Fruit fly (Drosophila melanogaster): ENCODE results near the gene CG13606.

CG13606 gene

dm6 chr3R:24134580-24134979, 37.8 kb upstream of the CG13606 start, which contains the start of gene Sec10 (continued):
- no peak for TF ChIP-seq CG2129 (GFP tag; IDR thresholded peaks at IDR 0.05; ENCODE audit: partially characterized antibody)
- TF ChIP-seq CTCF (GFP tag; optimal IDR thresholded peaks at IDR 0.05), result peak; percentile 32
- TF ChIP-seq Scr (GFP tag; IDR thresholded peaks at IDR 0.05; ENCODE audit: partially characterized antibody), result no peak
- TF ChIP-seq dysf (GFP tag; IDR thresholded peaks at IDR 0.05), result no peak
- no peak for TF ChIP-seq bowl (GFP tag; IDR thresholded peaks at IDR 0.05)
- no peak for TF ChIP-seq CG10366 (GFP tag; IDR thresholded peaks at IDR 0.05)
- TF ChIP-seq CG7271 (tag; optimal IDR thresholded peaks at IDR 0.05), result peak; percentile 11
- no peak for TF ChIP-seq PHDP (tag; optimal IDR thresholded peaks at IDR 0.05)
- TF ChIP-seq CG4730 (GFP tag; IDR thresholded peaks at IDR 0.05), result no peak
- peak; percentile 3 for TF ChIP-seq CG7987 (GFP tag; optimal IDR thresholded peaks at IDR 0.05)
- TF ChIP-seq CG30403 (GFP tag; optimal IDR thresholded peaks at IDR 0.05), result no peak
- TF ChIP-seq CG4617 (GFP tag; optimal IDR thresholded peaks at IDR 0.05; ENCODE audit: borderline replicate concordance), result peak; percentile 43
- no peak for TF ChIP-seq emc (GFP tag; optimal IDR thresholded peaks at IDR 0.05)
- no peak for TF ChIP-seq CG8359 (GFP tag; optimal IDR thresholded peaks at IDR 0.05; ENCODE audit: borderline replicate concordance)
- no peak for TF ChIP-seq CG16813 (GFP tag; IDR thresholded peaks at IDR 0.05; ENCODE audit: partially characterized antibody)
- TF ChIP-seq ci (GFP tag; IDR thresholded peaks at IDR 0.05), result no peak; the same call in 2 of the 3 replicates
- peak; percentile 6 for TF ChIP-seq Nf-YB (GFP tag; optimal IDR thresholded peaks at IDR 0.05)
- no peak for TF ChIP-seq CoRest (tag; optimal IDR thresholded peaks at IDR 0.05)
- TF ChIP-seq CG11085 (GFP tag; IDR thresholded peaks at IDR 0.05), result no peak
- TF ChIP-seq Ravus (GFP tag; IDR thresholded peaks at IDR 0.05), result no peak
- TF ChIP-seq seq (GFP tag; IDR thresholded peaks at IDR 0.05), result no peak
- peak; percentile 55 for TF ChIP-seq lbe (GFP tag; optimal IDR thresholded peaks at IDR 0.05)
- TF ChIP-seq jing (GFP tag; optimal IDR thresholded peaks at IDR 0.05), result no peak
- TF ChIP-seq CG30431 (GFP tag; optimal IDR thresholded peaks at IDR 0.05), result no peak
- no peak for TF ChIP-seq Mes4 (GFP tag; optimal IDR thresholded peaks at IDR 0.05)
- TF ChIP-seq CG4282 (GFP tag; optimal IDR thresholded peaks at IDR 0.05), result no peak
- TF ChIP-seq CG18011 (GFP tag; optimal IDR thresholded peaks at IDR 0.05), result no peak
- TF ChIP-seq NK7.1 (GFP tag; optimal IDR thresholded peaks at IDR 0.05), result no peak
- TF ChIP-seq CG2120 (GFP tag; optimal IDR thresholded peaks at IDR 0.05), result no peak
- TF ChIP-seq Bdp1 (GFP tag; optimal IDR thresholded peaks at IDR 0.05), result no peak
- no peak for TF ChIP-seq fd102C (GFP tag; optimal IDR thresholded peaks at IDR 0.05)
- no peak for TF ChIP-seq Hr3 (GFP tag; optimal IDR thresholded peaks at IDR 0.05)
- TF ChIP-seq pum (GFP tag; optimal IDR thresholded peaks at IDR 0.05), result no peak
- no peak for TF ChIP-seq kah (GFP tag; optimal IDR thresholded peaks at IDR 0.05)
- TF ChIP-seq yki (optimal IDR thresholded peaks at IDR 0.05), result no peak
- no peak for TF ChIP-seq oc (tag; optimal IDR thresholded peaks at IDR 0.05)
- no peak for TF ChIP-seq CG13296 (GFP tag; optimal IDR thresholded peaks at IDR 0.05)
- TF ChIP-seq CG32767 (GFP tag; IDR thresholded peaks at IDR 0.05), result no peak
- no peak for TF ChIP-seq usp (GFP tag; optimal IDR thresholded peaks at IDR 0.05)
- TF ChIP-seq Oaz (GFP tag; IDR thresholded peaks at IDR 0.05), result no peak
- no peak for TF ChIP-seq CG34376 (GFP tag; optimal IDR thresholded peaks at IDR 0.05)
- no peak for TF ChIP-seq amos (GFP tag; IDR thresholded peaks at IDR 0.05; ENCODE audit: partially characterized antibody)
- peak; percentile 14 for TF ChIP-seq Sin3A (optimal IDR thresholded peaks at IDR 0.05)
- no peak for TF ChIP-seq HLH4C (GFP tag; IDR thresholded peaks at IDR 0.05; ENCODE audit: partially characterized antibody)
- no peak for TF ChIP-seq aop (GFP tag; IDR thresholded peaks at IDR 0.05)
- TF ChIP-seq tio (GFP tag; optimal IDR thresholded peaks at IDR 0.05), result no peak
- TF ChIP-seq bigmax (GFP tag; optimal IDR thresholded peaks at IDR 0.05), result peak; percentile 36
- TF ChIP-seq CG18764 (GFP tag; optimal IDR thresholded peaks at IDR 0.05), result no peak
- no peak for TF ChIP-seq dmrt99B (tag; optimal IDR thresholded peaks at IDR 0.05)
- no peak for TF ChIP-seq zfh1 (GFP tag; IDR thresholded peaks at IDR 0.05)
- peak; percentile 17 for TF ChIP-seq CG15514 (GFP tag; optimal IDR thresholded peaks at IDR 0.05)
- TF ChIP-seq tna (GFP tag; IDR thresholded peaks at IDR 0.05; ENCODE audit: partially characterized antibody), result no peak
- no peak for TF ChIP-seq disco-r (GFP tag; optimal IDR thresholded peaks at IDR 0.05)

All from whole organism, embryonic.